Fruit fly (Drosophila melanogaster): ENCODE results near the gene rtp.
A peak's percentile ranks its signal among the peaks of the same experiment; 100 is the strongest.

rtp gene

dm6 chr3R:5264251-5265098, 27.4 kb upstream of the rtp start (continued):
- peak; percentile 32 for TF ChIP-seq CG14710 (tag; optimal IDR thresholded peaks at IDR 0.05)
- TF ChIP-seq CG2678 (tag; optimal IDR thresholded peaks at IDR 0.05): peak; percentile 74
- no peak for TF ChIP-seq peb (GFP tag; IDR thresholded peaks at IDR 0.05)
- no peak for TF ChIP-seq Hr39 (optimal IDR thresholded peaks at IDR 0.05)
- peak; percentile 96 for TF ChIP-seq row (GFP tag; IDR thresholded peaks at IDR 0.05)
- peak; percentile 53 for TF ChIP-seq vvl (GFP tag; IDR thresholded peaks at IDR 0.05)
- TF ChIP-seq CG7556 (GFP tag; optimal IDR thresholded peaks at IDR 0.05): peak; percentile 73
- TF ChIP-seq Chrac-16 (GFP tag; optimal IDR thresholded peaks at IDR 0.05): peak; percentile 8
- TF ChIP-seq gro (GFP tag; optimal IDR thresholded peaks at IDR 0.05): peak; percentile 46
- TF ChIP-seq CoRest (tag; optimal IDR thresholded peaks at IDR 0.05): peak; percentile 64
- TF ChIP-seq al (GFP tag; IDR thresholded peaks at IDR 0.05): no peak
- peak; percentile 24 for TF ChIP-seq CG12299 (tag; optimal IDR thresholded peaks at IDR 0.05)
- peak; percentile 19 for TF ChIP-seq dmrt11E (tag; optimal IDR thresholded peaks at IDR 0.05)
- peak; percentile 52 for TF ChIP-seq CG7839 (tag; optimal IDR thresholded peaks at IDR 0.05)
- TF ChIP-seq Jarid2 (GFP tag; optimal IDR thresholded peaks at IDR 0.05): peak; percentile 79
- peak; percentile 83 for TF ChIP-seq kni (GFP tag; optimal IDR thresholded peaks at IDR 0.05)
- TF ChIP-seq Fer3 (tag; optimal IDR thresholded peaks at IDR 0.05): peak; percentile 20
- TF ChIP-seq CG8924 (tag; optimal IDR thresholded peaks at IDR 0.05): peak; percentile 79
- TF ChIP-seq CG10147 (GFP tag; optimal IDR thresholded peaks at IDR 0.05): peak; percentile 58
- TF ChIP-seq trem (tag; optimal IDR thresholded peaks at IDR 0.05): no peak
- peak; percentile 4 for TF ChIP-seq tx (GFP tag; optimal IDR thresholded peaks at IDR 0.05)
- peak; percentile 47 for TF ChIP-seq CG12071 (GFP tag; optimal IDR thresholded peaks at IDR 0.05)
- TF ChIP-seq CG7372 (GFP tag; IDR thresholded peaks at IDR 0.05): no peak
- no peak for TF ChIP-seq gce (GFP tag; IDR thresholded peaks at IDR 0.05)
- TF ChIP-seq chif (GFP tag; optimal IDR thresholded peaks at IDR 0.05): peak; percentile 15 to 16
- TF ChIP-seq CHES-1-like (GFP tag; optimal IDR thresholded peaks at IDR 0.05): peak; percentile 31
- peak; percentile 50 for TF ChIP-seq hkb (optimal IDR thresholded peaks at IDR 0.05)
- 0 out of 2 replicates have a peak, but pooled peaks have one; percentile 11 for TF ChIP-seq hkb (GFP tag; IDR thresholded peaks at IDR 0.05)
- 0 out of 4 replicates have a peak, but pooled peaks have one; percentile 8 for TF ChIP-seq Dll (GFP tag; IDR thresholded peaks at IDR 0.05; ENCODE audit: partially characterized antibody)
- no peak for TF ChIP-seq gcm2 (GFP tag; optimal IDR thresholded peaks at IDR 0.05)
- peak; percentile 0 for TF ChIP-seq CG7987 (GFP tag; optimal IDR thresholded peaks at IDR 0.05)
- peak in 1 of 2 experiments; percentile 16 for TF ChIP-seq crp (GFP tag; optimal IDR thresholded peaks at IDR 0.05)
- 0 out of 3 replicates have a peak, but pooled peaks have one; percentile 37 for TF ChIP-seq Opbp (GFP tag; IDR thresholded peaks at IDR 0.05; ENCODE audit: partially characterized antibody)
- 0 out of 2 replicates have a peak, but pooled peaks have one; percentile 23 for TF ChIP-seq CG31441 (GFP tag; IDR thresholded peaks at IDR 0.05)
- peak; percentile 58 for TF ChIP-seq ftz-f1 (GFP tag; optimal IDR thresholded peaks at IDR 0.05)
- TF ChIP-seq Ravus (GFP tag; IDR thresholded peaks at IDR 0.05): no peak
- TF ChIP-seq sens-2 (GFP tag; IDR thresholded peaks at IDR 0.05): no peak
- TF ChIP-seq CG3838 (GFP tag; optimal IDR thresholded peaks at IDR 0.05): no peak
- TF ChIP-seq bbx (GFP tag; IDR thresholded peaks at IDR 0.05; ENCODE audit: partially characterized antibody): peak; percentile 61; the same call in 1 of the 2 replicates
- peak; percentile 61 for TF ChIP-seq CG2120 (GFP tag; optimal IDR thresholded peaks at IDR 0.05)
- peak; percentile 12 for TF ChIP-seq lbe (GFP tag; optimal IDR thresholded peaks at IDR 0.05)
- TF ChIP-seq cg (GFP tag; optimal IDR thresholded peaks at IDR 0.05): peak; percentile 20
- TF ChIP-seq CG31365 (tag; optimal IDR thresholded peaks at IDR 0.05): no peak
- peak; percentile 42 for TF ChIP-seq Antp (GFP tag; optimal IDR thresholded peaks at IDR 0.05)
- TF ChIP-seq PHDP (tag; optimal IDR thresholded peaks at IDR 0.05): peak; percentile 6
- no peak for TF ChIP-seq CG7357 (GFP tag; IDR thresholded peaks at IDR 0.05)
- TF ChIP-seq CG3847 (GFP tag; IDR thresholded peaks at IDR 0.05): 0 out of 2 replicates have a peak, but pooled peaks have one; percentile 27
- TF ChIP-seq sens (GFP tag): peak; percentile 86
